Fruit fly (Drosophila melanogaster) whole organism, adult: ENCODE data around the gene tin.

Source experiments
- CG11617 ChIP-seq: fragments of 200-800 bp; sonication (Bioruptor generic); optimal IDR thresholded peaks from 2 replicates; lab custom pipeline; 2017; ENCODE audit warnings: mild to moderate bottlenecking, missing biosample characterization, missing genetic modification reagents, missing genetic modification characterization
- CG12768 ChIP-seq: fragments of 200-800 bp; sonication (Bioruptor generic); optimal IDR thresholded peaks from 2 replicates; lab custom pipeline; 2017; ENCODE audit warnings: missing biosample characterization, missing genetic modification characterization, mild to moderate bottlenecking, moderate library complexity, missing genetic modification reagents
- CG14711 ChIP-seq: fragments of 200-800 bp; sonication (Bioruptor generic); optimal IDR thresholded peaks from 2 replicates; lab custom pipeline; 2018; ENCODE audit warnings: missing biosample characterization, mild to moderate bottlenecking, missing genetic modification characterization, moderate library complexity
- CG1620 ChIP-seq: fragments of 200-800 bp; sonication (Bioruptor generic); optimal IDR thresholded peaks from 2 replicates; lab custom pipeline; 2016; ENCODE audit warnings: missing biosample characterization, missing genetic modification characterization
- CG33017 ChIP-seq: fragments of 200-800 bp; sonication (Bioruptor generic); optimal IDR thresholded peaks from 2 replicates; lab custom pipeline; 2018; ENCODE audit warnings: missing biosample characterization, mild to moderate bottlenecking, missing genetic modification characterization, moderate library complexity
- CG5204 ChIP-seq: fragments of 200-800 bp; sonication (Bioruptor generic); optimal IDR thresholded peaks from 2 replicates; lab custom pipeline; 2016; ENCODE audit warnings: missing biosample characterization, missing genetic modification characterization
- CG7045 ChIP-seq: fragments of 200-800 bp; sonication (Bioruptor generic); optimal IDR thresholded peaks from 2 replicates; lab custom pipeline; 2017; ENCODE audit warnings: missing biosample characterization, mild to moderate bottlenecking, missing genetic modification characterization
- CG7101 ChIP-seq: fragments of 200-800 bp; sonication (Bioruptor generic); optimal IDR thresholded peaks from 2 replicates; lab custom pipeline; 2018; ENCODE audit warnings: missing biosample characterization, mild to moderate bottlenecking, missing genetic modification characterization, moderate library complexity
- Clk ChIP-seq: fragments of 200-800 bp; sonication (Bioruptor generic); optimal IDR thresholded peaks from 2 replicates; lab custom pipeline; 2017; ENCODE audit warnings: missing biosample characterization, missing genetic modification characterization
- Crg-1 ChIP-seq: fragments of 200-800 bp; sonication (Bioruptor generic); optimal IDR thresholded peaks from 2 replicates; lab custom pipeline; 2016; ENCODE audit warnings: missing biosample characterization, missing genetic modification characterization
- Hr96 ChIP-seq: fragments of 200-800 bp; sonication (Bioruptor generic); optimal IDR thresholded peaks from 2 replicates; lab custom pipeline; 2016; ENCODE audit warnings: missing biosample characterization, missing genetic modification characterization
- Mnt ChIP-seq: fragments of 200-800 bp; sonication (Bioruptor generic); optimal IDR thresholded peaks from 2 replicates; lab custom pipeline; 2016; ENCODE audit warnings: missing biosample characterization, mild to moderate bottlenecking, missing genetic modification characterization
- bab1 ChIP-seq: fragments of 200-800 bp; sonication (Bioruptor generic); optimal IDR thresholded peaks from 3 replicates; lab custom pipeline; 2019; ENCODE audit warnings: missing biosample characterization, mild to moderate bottlenecking, missing genetic modification characterization, moderate library complexity
- cic ChIP-seq: fragments of 200-800 bp; sonication (Bioruptor generic); optimal IDR thresholded peaks from 2 replicates; lab custom pipeline; 2017; ENCODE audit warnings: missing biosample characterization, mild to moderate bottlenecking, missing genetic modification characterization, moderate library complexity
- cnc ChIP-seq, 2 experiments: fragments of >200 bp; optimal IDR thresholded peaks; 2 replicates each; lab custom pipeline; 2017
- kay ChIP-seq: fragments of 200-800 bp; sonication (Bioruptor generic); peaks from one replicate; lab custom pipeline; 2016; ENCODE audit warnings: missing biosample characterization, missing genetic modification characterization, borderline replicate concordance
- ovo ChIP-seq: fragments of 200-800 bp; sonication (Bioruptor generic); optimal IDR thresholded peaks from 2 replicates; lab custom pipeline; 2016; ENCODE audit warnings: missing biosample characterization, missing genetic modification characterization
- pad ChIP-seq: fragments of 200-800 bp; sonication (Bioruptor generic); optimal IDR thresholded peaks from 3 replicates; lab custom pipeline; 2017; ENCODE audit warnings: missing biosample characterization, missing genetic modification characterization, mild to moderate bottlenecking, moderate library complexity, missing genetic modification reagents
- tj ChIP-seq: fragments of 200-800 bp; sonication (Bioruptor generic); optimal IDR thresholded peaks from 3 replicates; lab custom pipeline; 2017; ENCODE audit warnings: missing biosample characterization, mild to moderate bottlenecking, missing genetic modification characterization, moderate library complexity
- toe ChIP-seq: fragments of 200-800 bp; sonication (Bioruptor generic); optimal IDR thresholded peaks from 2 replicates; lab custom pipeline; 2016; ENCODE audit warnings: missing biosample characterization, missing genetic modification characterization

The tin gene

DNA sequence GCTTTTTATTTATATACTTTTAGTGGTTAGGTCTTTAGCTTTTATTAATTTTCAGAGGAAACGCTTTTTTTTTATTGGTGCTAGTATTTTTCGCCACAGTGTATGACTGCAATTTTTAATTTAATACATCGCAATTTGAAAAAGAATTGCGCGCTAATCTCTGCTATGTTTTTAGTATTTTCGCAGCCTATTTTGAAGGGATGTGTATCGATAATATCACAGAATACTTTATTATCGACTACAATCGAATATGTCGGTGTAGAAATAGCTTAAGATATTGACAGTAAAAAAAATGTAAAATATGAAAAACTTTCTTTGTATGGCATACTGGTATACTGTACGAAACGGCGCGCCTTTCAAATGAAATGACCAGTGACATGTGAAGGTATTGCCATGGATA lies 27.9 kb downstream of the tin start:
- no peak for TF ChIP-seq CG12768
- TF ChIP-seq cic (GFP tag; lab: Kevin White, UChicago) = no peak
- TF ChIP-seq pad (GFP tag; lab: Kevin White, UChicago) = no peak
- TF ChIP-seq CG14711 (tag; lab: Kevin White, UChicago) = no peak
- TF ChIP-seq CG7101 (tag; lab: Kevin White, UChicago) = no peak
- TF ChIP-seq Clk = no peak
- TF ChIP-seq CG1620 = no peak
- no peak for TF ChIP-seq ovo (GFP tag; lab: Kevin White, UChicago)
- no peak for TF ChIP-seq CG11617
- no peak for TF ChIP-seq CG5204 (GFP tag; lab: Kevin White, UChicago)
- TF ChIP-seq toe = no peak
- no peak for TF ChIP-seq kay
- no peak for TF ChIP-seq cnc (optimal IDR thresholded peaks at IDR 0.05; lab: Kevin White, UChicago)

DNA sequence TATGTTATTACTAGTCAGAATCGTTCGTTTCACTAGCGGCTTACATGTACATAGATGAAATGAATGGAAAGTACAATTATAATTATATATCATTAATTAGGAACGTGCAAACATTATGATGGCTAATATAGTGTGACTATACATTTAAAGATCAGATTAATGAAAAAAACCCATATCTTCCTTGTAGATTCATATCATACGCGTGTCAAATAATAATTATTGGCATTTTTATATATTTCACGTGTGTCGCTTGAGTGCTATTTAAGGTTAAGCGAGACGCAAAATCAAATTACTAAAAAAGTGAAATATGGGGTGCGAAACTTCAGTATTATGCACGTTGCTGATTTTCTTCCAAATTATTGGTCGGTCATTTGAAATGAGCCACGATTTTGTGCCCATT lies 28.4 kb downstream of the tin start, which contains the start of gene CheB93a:
TSS of gene CheB93a (plus strand) at position 301 of the 400 bp plus-strand sequence.
- TF ChIP-seq CG11617 = no peak

DNA sequence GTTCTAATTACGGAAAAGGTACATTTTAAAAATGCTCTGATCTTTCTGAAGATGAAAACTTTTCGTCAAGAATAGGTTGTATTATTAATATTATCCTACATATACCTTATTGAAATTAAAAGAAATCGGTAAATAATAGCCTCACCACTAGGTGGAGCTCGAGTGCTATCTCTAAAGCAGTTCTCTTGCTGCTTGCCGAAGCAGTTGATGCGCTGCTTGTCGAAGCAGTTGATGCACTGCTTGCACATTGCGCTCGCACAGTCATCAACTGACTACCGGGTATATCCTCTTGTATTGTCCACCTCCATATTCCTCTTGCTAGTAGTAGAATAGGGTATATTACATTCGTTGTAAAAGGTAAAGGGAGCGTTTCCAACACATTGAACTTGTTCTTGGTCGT lies 29.6 kb downstream of the tin start:
- TF ChIP-seq Mnt (GFP tag; lab: Kevin White, UChicago) = no peak
- no peak for TF ChIP-seq CG12768
- TF ChIP-seq CG1620 = no peak
- TF ChIP-seq CG11617 = no peak
- no peak for TF ChIP-seq cnc (optimal IDR thresholded peaks at IDR 0.05; lab: Kevin White, UChicago)
- no peak for TF ChIP-seq bab1
- TF ChIP-seq toe = no peak
- no peak for TF ChIP-seq cic (GFP tag; lab: Kevin White, UChicago)
- TF ChIP-seq Clk = no peak
- TF ChIP-seq tj (GFP tag; lab: Kevin White, UChicago) = no peak
- no peak for TF ChIP-seq Hr96 (GFP tag; lab: Kevin White, UChicago)
- no peak for TF ChIP-seq CG14711 (tag; lab: Kevin White, UChicago)
- no peak for TF ChIP-seq CG33017 (tag; lab: Kevin White, UChicago)
- no peak for TF ChIP-seq CG7045 (GFP tag; lab: Kevin White, UChicago)
- no peak for TF ChIP-seq CG7101 (tag; lab: Kevin White, UChicago)
- TF ChIP-seq ovo (GFP tag; lab: Kevin White, UChicago) = no peak
- TF ChIP-seq CG5204 (GFP tag; lab: Kevin White, UChicago) = no peak

DNA sequence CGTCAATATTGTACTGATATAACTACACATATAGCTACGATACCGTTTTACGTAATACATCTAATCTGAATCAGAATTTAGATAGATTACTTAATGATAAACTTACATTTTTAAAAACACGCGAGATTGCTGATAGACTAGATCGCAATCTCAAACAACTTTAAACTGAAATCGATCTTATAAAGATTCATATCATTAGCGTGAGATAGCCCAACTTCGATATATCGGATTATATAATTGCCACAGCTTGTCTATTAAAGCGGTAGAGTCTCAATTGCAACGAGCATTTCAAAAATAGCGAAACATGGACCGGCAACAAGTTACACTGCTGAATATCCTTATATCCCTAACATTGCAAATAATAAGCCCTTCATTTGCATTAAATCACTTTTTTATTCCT lies 30.0 kb downstream of the tin start, which contains the start of gene CheB93b:
TSS of gene CheB93b (plus strand) at position 301 of the 400 bp plus-strand sequence.
- TF ChIP-seq CG1620 = no peak

DNA sequence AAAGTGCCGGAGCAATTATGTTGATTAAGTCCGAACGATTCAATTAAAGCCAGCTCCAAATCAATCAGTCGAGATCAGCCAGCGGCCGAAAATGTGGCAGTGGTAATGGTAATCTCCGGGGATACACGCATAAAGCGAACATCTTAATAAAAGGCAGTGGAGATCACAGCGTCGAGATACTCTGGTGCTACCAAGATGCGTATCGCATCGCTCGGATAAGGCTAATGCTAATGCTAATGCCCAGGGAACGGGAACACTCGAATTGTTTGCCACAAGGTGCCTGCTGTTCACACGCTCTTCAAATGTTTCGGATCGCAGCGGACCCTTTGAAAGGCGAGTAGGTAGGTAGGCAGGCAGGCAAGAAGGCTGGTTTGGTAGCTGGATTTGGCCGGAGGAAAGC lies 35.4 kb downstream of the tin start:
- no peak for TF ChIP-seq CG11617
- TF ChIP-seq CG14711 (tag; lab: Kevin White, UChicago) = no peak

DNA sequence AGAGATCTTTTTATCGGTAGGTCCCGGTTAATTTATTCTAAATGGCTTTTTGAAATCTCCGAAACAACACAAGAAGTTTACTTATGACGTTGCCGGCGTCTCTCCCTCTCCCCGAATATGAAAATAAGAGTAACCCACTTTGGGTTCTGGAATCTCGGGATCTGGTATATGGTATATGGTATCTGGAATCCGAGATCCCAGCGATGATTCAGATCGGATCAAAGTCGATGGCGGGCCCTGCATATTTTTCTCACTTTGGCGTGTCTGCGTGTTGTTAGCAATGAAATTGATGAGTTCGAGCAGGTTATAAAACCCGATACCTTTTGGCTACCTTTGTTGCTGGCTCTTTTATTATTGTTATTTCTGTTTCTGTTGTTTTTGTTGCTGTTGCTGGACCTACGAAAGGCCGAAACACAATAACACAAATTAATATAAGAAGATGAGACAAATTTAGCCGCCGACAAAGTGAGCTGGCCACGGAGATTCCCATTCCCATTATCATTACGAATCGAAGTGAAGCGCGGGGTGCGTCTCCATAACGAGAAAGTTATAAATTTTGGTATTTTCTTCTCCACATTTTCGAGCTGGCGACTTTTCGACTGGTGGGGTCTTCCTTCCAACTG lies 36.4 kb downstream of the tin start:
- no peak for TF ChIP-seq cnc (optimal IDR thresholded peaks at IDR 0.05; lab: Kevin White, UChicago)
- TF ChIP-seq cic (GFP tag; lab: Kevin White, UChicago) = no peak
- no peak for TF ChIP-seq CG7045 (GFP tag; lab: Kevin White, UChicago)
- no peak for TF ChIP-seq CG11617
- no peak for TF ChIP-seq toe
- no peak for TF ChIP-seq Crg-1
- no peak for TF ChIP-seq Hr96 (GFP tag; lab: Kevin White, UChicago)
- no peak for TF ChIP-seq CG12768

DNA sequence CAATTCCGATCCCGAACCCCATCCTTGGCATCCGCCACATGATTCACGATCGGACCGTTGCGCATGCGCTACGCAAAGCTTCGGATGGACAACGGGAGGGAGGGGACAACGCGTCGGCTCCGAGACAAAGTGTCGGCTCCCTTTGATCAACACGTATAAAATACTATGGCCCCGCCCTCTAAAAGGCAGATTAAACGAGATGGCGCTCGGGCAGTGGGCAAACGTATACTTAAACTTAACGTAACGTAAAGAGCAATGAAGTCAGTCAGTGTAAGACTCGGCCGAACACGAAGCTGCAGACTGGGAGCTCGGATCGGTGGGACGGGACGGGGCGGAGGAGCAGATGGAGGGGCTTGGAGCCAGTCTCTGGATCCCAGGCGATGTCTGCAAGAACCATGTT lies 38.1 kb downstream of the tin start:
- TF ChIP-seq Mnt (GFP tag; lab: Kevin White, UChicago) = no peak
- no peak for TF ChIP-seq CG5204 (GFP tag; lab: Kevin White, UChicago)
- TF ChIP-seq CG12768 = no peak
- TF ChIP-seq CG11617 = no peak
- TF ChIP-seq cnc (optimal IDR thresholded peaks at IDR 0.05; lab: Kevin White, UChicago) = no peak

DNA sequence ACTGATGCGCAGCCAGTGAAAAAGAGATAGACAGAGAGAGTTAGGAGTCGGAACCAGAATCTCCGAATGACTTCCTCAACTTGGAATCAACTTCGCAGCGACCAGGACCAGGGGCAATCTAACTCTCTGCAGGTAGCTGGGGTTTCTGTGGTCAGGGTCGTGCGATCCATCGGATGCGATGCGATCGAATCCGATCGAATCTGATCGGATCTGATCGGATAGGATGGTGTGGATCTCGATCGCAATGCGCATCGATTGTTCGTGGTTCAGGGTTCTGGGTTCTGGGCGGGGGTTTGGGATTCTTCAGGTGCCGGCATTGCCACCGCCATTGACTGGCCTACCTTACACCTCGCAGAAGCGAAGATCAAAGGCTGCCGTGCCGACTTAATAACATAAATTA lies 40.5 kb downstream of the tin start:
- no peak for TF ChIP-seq CG7045 (GFP tag; lab: Kevin White, UChicago)
- TF ChIP-seq CG7101 (tag; lab: Kevin White, UChicago) = no peak
- TF ChIP-seq toe = no peak

DNA sequence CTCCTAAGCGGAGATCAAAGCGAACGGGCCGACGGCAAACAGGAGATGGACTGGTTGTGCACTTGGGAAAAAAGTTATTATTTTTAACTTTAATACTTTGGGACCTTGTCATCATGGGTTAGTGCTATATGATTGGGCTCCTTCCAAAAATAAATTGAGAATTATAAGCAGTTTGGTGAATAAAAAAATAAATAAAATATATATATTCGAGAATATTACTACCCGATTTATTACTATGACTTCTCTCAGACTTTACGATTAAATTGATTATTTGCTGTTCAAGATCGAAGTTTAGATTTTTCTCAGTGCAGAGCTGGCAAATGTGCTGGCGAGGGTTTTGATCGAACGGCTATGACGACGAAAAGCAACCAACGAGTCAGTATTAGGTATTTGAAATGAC lies 41.2 kb downstream of the tin start:
- no peak for TF ChIP-seq cic (GFP tag; lab: Kevin White, UChicago)
- no peak for TF ChIP-seq CG14711 (tag; lab: Kevin White, UChicago)
- no peak for TF ChIP-seq Hr96 (GFP tag; lab: Kevin White, UChicago)
- no peak for TF ChIP-seq bab1
- no peak for TF ChIP-seq CG12768
- TF ChIP-seq kay = no peak
- TF ChIP-seq toe = no peak
- TF ChIP-seq CG11617 = no peak
- TF ChIP-seq CG1620 = no peak
- no peak for TF ChIP-seq cnc (optimal IDR thresholded peaks at IDR 0.05; lab: Kevin White, UChicago)
- TF ChIP-seq CG7101 (tag; lab: Kevin White, UChicago) = no peak
- TF ChIP-seq ovo (GFP tag; lab: Kevin White, UChicago) = no peak
